Fruit fly (Drosophila melanogaster) Kc167 (cell line): ENCODE results near the gene CG43248.

ENCODE experiments used
- Myc ChIP-seq: fragments of >200 bp; optimal IDR thresholded peaks from 2 replicates; lab custom pipeline; 2017; ENCODE audit warnings: missing external identifiers
- Sin3A ChIP-seq: fragments of >200 bp; optimal IDR thresholded peaks from 2 replicates; lab custom pipeline; 2018; ENCODE audit warnings: missing external identifiers
- h ChIP-seq: fragments of >200 bp; optimal IDR thresholded peaks from 3 replicates; lab custom pipeline; 2018; ENCODE audit warnings: missing external identifiers
- insv ChIP-seq: fragments of >200 bp; optimal IDR thresholded peaks from 3 replicates; lab custom pipeline; 2018; ENCODE audit warnings: missing external identifiers
- psq ChIP-seq: fragments of >200 bp; optimal IDR thresholded peaks from 2 replicates; lab custom pipeline; 2017; ENCODE audit warnings: missing external identifiers
- ttk ChIP-seq: sonication (Bioruptor generic); optimal IDR thresholded peaks from 2 replicates; lab custom pipeline; 2017; ENCODE audit warnings: missing external identifiers

DNA sequence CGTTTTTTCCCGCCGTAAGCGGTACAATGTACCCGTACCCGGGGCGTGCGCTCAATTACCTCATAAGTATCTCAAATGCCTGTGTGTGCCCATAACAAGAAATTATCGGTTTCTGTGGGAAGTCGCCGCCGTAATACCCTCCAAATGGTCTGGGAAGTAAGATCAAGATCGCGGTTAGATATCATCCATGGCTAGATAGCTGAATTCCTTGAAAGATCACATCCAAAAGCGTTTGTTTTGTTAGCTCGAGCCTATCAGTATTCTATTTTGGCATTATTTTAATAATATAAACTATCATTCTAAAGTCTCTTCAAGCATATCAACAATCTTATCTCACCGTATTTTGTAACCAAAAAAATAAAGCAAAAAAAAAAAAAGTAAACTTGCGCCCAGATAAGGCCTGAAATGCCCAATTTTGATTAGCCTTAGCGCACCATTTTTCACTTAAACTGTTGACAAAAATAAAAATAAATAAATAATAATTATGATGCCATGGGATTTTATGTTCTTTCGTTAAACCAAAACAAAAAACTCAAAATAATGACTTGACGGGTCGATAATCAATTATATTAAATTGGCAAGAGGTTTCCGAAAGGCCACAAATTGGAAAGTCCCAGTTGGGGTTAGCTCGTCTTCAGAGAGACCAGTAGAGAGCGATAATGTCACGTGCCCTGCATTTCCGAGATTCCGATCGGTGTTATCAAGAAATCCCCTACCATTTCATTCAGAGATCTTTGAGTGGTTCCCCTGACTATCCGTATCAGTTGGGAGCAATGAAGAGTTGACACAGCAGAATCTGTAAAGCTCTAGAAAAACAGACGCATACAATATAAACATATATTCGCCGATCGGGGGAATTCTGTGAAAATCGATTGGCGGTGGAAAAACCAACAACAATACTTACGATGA, 7.6 kb upstream of the CG43248 start:
- TF ChIP-seq psq (lab: Kevin White, UChicago) (no peak), ttk (lab: Kevin White, UChicago) (no peak), Myc (lab: Kevin White, UChicago) (no peak), Sin3A (no peak), h (lab: Kevin White, UChicago) (no peak), insv (lab: Kevin White, UChicago) (no peak)
